Fruit fly (Drosophila melanogaster) whole organism, adult: ENCODE data around the gene Elo68alpha.

Source experiments
- CG11617 ChIP-seq: fragments of 200-800 bp; sonication (Bioruptor generic); optimal IDR thresholded peaks from 2 replicates; lab custom pipeline; 2017; ENCODE audit warnings: mild to moderate bottlenecking, missing biosample characterization, missing genetic modification reagents, missing genetic modification characterization
- CG12768 ChIP-seq: fragments of 200-800 bp; sonication (Bioruptor generic); optimal IDR thresholded peaks from 2 replicates; lab custom pipeline; 2017; ENCODE audit warnings: missing biosample characterization, missing genetic modification characterization, mild to moderate bottlenecking, moderate library complexity, missing genetic modification reagents
- CG14711 ChIP-seq: fragments of 200-800 bp; sonication (Bioruptor generic); optimal IDR thresholded peaks from 2 replicates; lab custom pipeline; 2018; ENCODE audit warnings: missing biosample characterization, mild to moderate bottlenecking, missing genetic modification characterization, moderate library complexity
- CG1620 ChIP-seq: fragments of 200-800 bp; sonication (Bioruptor generic); optimal IDR thresholded peaks from 2 replicates; lab custom pipeline; 2016; ENCODE audit warnings: missing biosample characterization, missing genetic modification characterization
- CG33017 ChIP-seq: fragments of 200-800 bp; sonication (Bioruptor generic); optimal IDR thresholded peaks from 2 replicates; lab custom pipeline; 2018; ENCODE audit warnings: missing biosample characterization, mild to moderate bottlenecking, missing genetic modification characterization, moderate library complexity
- CG5204 ChIP-seq: fragments of 200-800 bp; sonication (Bioruptor generic); optimal IDR thresholded peaks from 2 replicates; lab custom pipeline; 2016; ENCODE audit warnings: missing biosample characterization, missing genetic modification characterization
- Crg-1 ChIP-seq: fragments of 200-800 bp; sonication (Bioruptor generic); optimal IDR thresholded peaks from 2 replicates; lab custom pipeline; 2016; ENCODE audit warnings: missing biosample characterization, missing genetic modification characterization
- Hr96 ChIP-seq: fragments of 200-800 bp; sonication (Bioruptor generic); optimal IDR thresholded peaks from 2 replicates; lab custom pipeline; 2016; ENCODE audit warnings: missing biosample characterization, missing genetic modification characterization
- Mnt ChIP-seq: fragments of 200-800 bp; sonication (Bioruptor generic); optimal IDR thresholded peaks from 2 replicates; lab custom pipeline; 2016; ENCODE audit warnings: missing biosample characterization, mild to moderate bottlenecking, missing genetic modification characterization
- kay ChIP-seq: fragments of 200-800 bp; sonication (Bioruptor generic); peaks from one replicate; lab custom pipeline; 2016; ENCODE audit warnings: missing biosample characterization, missing genetic modification characterization, borderline replicate concordance
- ovo ChIP-seq: fragments of 200-800 bp; sonication (Bioruptor generic); optimal IDR thresholded peaks from 2 replicates; lab custom pipeline; 2016; ENCODE audit warnings: missing biosample characterization, missing genetic modification characterization
- pad ChIP-seq: fragments of 200-800 bp; sonication (Bioruptor generic); optimal IDR thresholded peaks from 3 replicates; lab custom pipeline; 2017; ENCODE audit warnings: missing biosample characterization, missing genetic modification characterization, mild to moderate bottlenecking, moderate library complexity, missing genetic modification reagents
- tj ChIP-seq: fragments of 200-800 bp; sonication (Bioruptor generic); optimal IDR thresholded peaks from 3 replicates; lab custom pipeline; 2017; ENCODE audit warnings: missing biosample characterization, mild to moderate bottlenecking, missing genetic modification characterization, moderate library complexity

DNA sequence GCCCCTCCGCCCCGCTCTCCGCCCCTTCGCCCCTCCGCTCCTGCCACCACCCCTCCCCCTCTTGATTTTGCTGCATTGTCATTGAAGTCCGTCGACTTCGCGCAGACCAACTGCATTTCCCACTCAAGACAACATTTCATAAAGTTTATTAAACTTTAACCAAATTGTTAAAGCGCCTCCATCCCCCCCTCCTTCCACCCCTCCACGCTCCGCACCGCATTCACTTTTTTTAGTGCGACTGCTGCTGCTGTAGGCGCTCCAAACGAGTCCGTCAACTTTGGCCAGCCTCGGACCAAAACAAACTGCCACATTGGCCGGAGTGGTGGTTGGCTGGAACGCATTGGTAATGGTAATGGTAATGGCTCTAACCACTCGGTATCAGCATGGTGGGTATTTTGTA is 36.0 kb upstream of the Elo68alpha start:
- TF ChIP-seq Hr96 (GFP tag; lab: Kevin White, UChicago) (no peak), CG5204 (no peak), kay (GFP tag; lab: Kevin White, UChicago) (no peak), Mnt (GFP tag; lab: Kevin White, UChicago) (no peak), pad (GFP tag; lab: Kevin White, UChicago) (no peak), CG14711 (tag; lab: Kevin White, UChicago) (no peak), Crg-1 (no peak), tj (GFP tag; lab: Kevin White, UChicago) (no peak), CG12768 (GFP tag; lab: Kevin White, UChicago) (no peak), CG33017 (no peak), ovo (no peak), CG11617 (no peak), CG1620 (GFP tag; lab: Kevin White, UChicago) (no peak)
